Worm (Caenorhabditis elegans): Measurements from ENCODE around the gene C14B9.10.

Gene C14B9.10

ce11 chrIII:8105771-8106170, 24.9 kb upstream of the C14B9.10 start:
- TF ChIP-seq aha-1 (tag; optimal IDR thresholded peaks at IDR 0.05) (no peak), nhr-237 (tag; optimal IDR thresholded peaks at IDR 0.05) (no peak), dsc-1 (tag; optimal IDR thresholded peaks at IDR 0.05) (no peak), efl-1 (optimal IDR thresholded peaks at IDR 0.05) (no peak), efl-1 (GFP tag; optimal IDR thresholded peaks at IDR 0.05 in 1 of 2) (peak in 1 of 2 experiments; percentile 88), nhr-47 (tag; optimal IDR thresholded peaks at IDR 0.05) (no peak), ceh-88 (GFP tag; IDR thresholded peaks at IDR 0.05) (no peak), blmp-1 (tag; optimal IDR thresholded peaks at IDR 0.05) (peak; percentile 12), fkh-10 (GFP tag; optimal IDR thresholded peaks at IDR 0.05) (no peak)

ce11 chrIII:8106476-8106875, 24.2 kb upstream of the C14B9.10 start:
- TF ChIP-seq efl-1 (optimal IDR thresholded peaks at IDR 0.05) (peak; percentile 36 to 51), efl-1 (GFP tag; optimal IDR thresholded peaks at IDR 0.05 in 1 of 2) (peak; percentile 37 to 95), hlh-4 (tag; optimal IDR thresholded peaks at IDR 0.05) (no peak), unc-86 (tag; optimal IDR thresholded peaks at IDR 0.05) (peak; percentile 18), jun-1 (tag; optimal IDR thresholded peaks at IDR 0.05) (no peak), ceh-8 (GFP tag; optimal IDR thresholded peaks at IDR 0.05) (no peak), nhr-76 (tag; optimal IDR thresholded peaks at IDR 0.05) (no peak), tbx-2 (tag; optimal IDR thresholded peaks at IDR 0.05) (peak; percentile 23), fkh-8 (tag; optimal IDR thresholded peaks at IDR 0.05) (peak; percentile 57), nhr-85 (tag) (no peak), nhr-19 (GFP tag; conservative IDR thresholded peaks at IDR 0.05) (peak; percentile 52; the same call in 1 of the 2 replicates), pqm-1 (tag; optimal IDR thresholded peaks at IDR 0.05) (no peak), efl-3 (GFP tag; optimal IDR thresholded peaks at IDR 0.05) (no peak), mdl-1 (tag; optimal IDR thresholded peaks at IDR 0.05) (peak in 1 of 2 experiments; percentile 47), elt-3 (tag; optimal IDR thresholded peaks at IDR 0.05) (no peak), ztf-4 (tag; optimal IDR thresholded peaks at IDR 0.05) (no peak), fos-1 (tag; optimal IDR thresholded peaks at IDR 0.05) (no peak), sox-4 (tag; optimal IDR thresholded peaks at IDR 0.05) (no peak), nhr-20 (tag; optimal IDR thresholded peaks at IDR 0.05) (peak; percentile 51), dsc-1 (tag; optimal IDR thresholded peaks at IDR 0.05) (peak; percentile 61), snu-23 (GFP tag; optimal IDR thresholded peaks at IDR 0.05) (peak; percentile 67), egl-13 (tag; optimal IDR thresholded peaks at IDR 0.05) (no peak), C04F5.9 (tag; optimal IDR thresholded peaks at IDR 0.05) (no peak), hpl-2 (GFP tag; optimal IDR thresholded peaks at IDR 0.05) (no peak), lir-3 (tag; optimal IDR thresholded peaks at IDR 0.05; ENCODE audit: poor library complexity) (peak; percentile 18), ces-1 (GFP tag; optimal IDR thresholded peaks at IDR 0.05) (no peak), isw-1 (GFP tag; IDR thresholded peaks at IDR 0.05) (no peak), F16B12.6 (tag; optimal IDR thresholded peaks at IDR 0.05) (no peak), lin-13 (GFP tag; optimal IDR thresholded peaks at IDR 0.05) (no peak), ama-1 (optimal IDR thresholded peaks at IDR 0.05) (no peak), unc-62 (GFP tag; optimal IDR thresholded peaks at IDR 0.05) (no peak), C16A3.4 (tag; optimal IDR thresholded peaks at IDR 0.05) (peak; percentile 39), pag-3 (tag; optimal IDR thresholded peaks at IDR 0.05; ENCODE audit: borderline replicate concordance, insufficient read depth) (no peak), nhr-77 (tag; optimal IDR thresholded peaks at IDR 0.05) (peak; percentile 31), zip-4 (GFP tag; optimal IDR thresholded peaks at IDR 0.05) (no peak), snpc-4 (tag; optimal IDR thresholded peaks at IDR 0.05) (no peak), dpl-1 (GFP tag; optimal IDR thresholded peaks at IDR 0.05) (peak in 2 of 3 experiments; percentile 24 to 47), lsy-2 (tag; optimal IDR thresholded peaks at IDR 0.05) (peak; percentile 52 to 68), fkh-4 (tag; optimal IDR thresholded peaks at IDR 0.05; ENCODE audit: borderline replicate concordance) (no peak), grh-1 (GFP tag; IDR thresholded peaks at IDR 0.05) (no peak), xbp-1 (tag; optimal IDR thresholded peaks at IDR 0.05) (peak; percentile 53), lin-14 (GFP tag; optimal IDR thresholded peaks at IDR 0.05) (peak; percentile 52), zag-1 (tag; optimal IDR thresholded peaks at IDR 0.05) (no peak), nhr-90 (tag; optimal IDR thresholded peaks at IDR 0.05; ENCODE audit: poor library complexity) (no peak), Y116A8C.19 (tag; optimal IDR thresholded peaks at IDR 0.05; ENCODE audit: borderline replicate concordance) (no peak), aly-2 (tag; optimal IDR thresholded peaks at IDR 0.05) (no peak)

Data from whole organism, L1 larva.